Worm (Caenorhabditis elegans) whole organism, young adult: ENCODE measurements around the gene hsp-90.

Source experiments
- B0019.2 ChIP-seq: fragments of 200-800 bp; sonication (Bioruptor generic); conservative IDR thresholded peaks from 2 replicates; pipeline ENCODE4 v1.3.6; 2022; ENCODE audit warnings: missing genetic modification reagents, missing genetic modification characterization, missing compliant biosample characterization
- B0035.1 ChIP-seq: sonication (generic microtip); optimal IDR thresholded peaks from 2 replicates; lab custom pipeline; 2016; ENCODE audit warnings: missing genetic modification characterization, mild to moderate bottlenecking, missing compliant biosample characterization, missing genotype, missing genetic modification reagents
- B0336.3 ChIP-seq: fragments of 200-800 bp; sonication (Bioruptor generic); IDR thresholded peaks from 2 replicates; pipeline ENCODE4 v1.3.6; 2022; ENCODE audit warnings: missing genetic modification characterization, missing compliant biosample characterization
- C06A6.2 ChIP-seq: fragments of 200-800 bp; sonication (Bioruptor generic); conservative IDR thresholded peaks from 2 replicates; pipeline ENCODE4 v1.3.6; 2022; ENCODE audit warnings: missing genetic modification characterization, missing compliant biosample characterization
- D2030.7 ChIP-seq: fragments of 200-800 bp; sonication (Bioruptor generic); IDR thresholded peaks from 2 replicates; pipeline ENCODE4 v1.3.6; 2022; ENCODE audit warnings: missing genetic modification reagents, missing genetic modification characterization, missing compliant biosample characterization
- F22D6.2 ChIP-seq: sonication (generic microtip); optimal IDR thresholded peaks from 2 replicates; lab custom pipeline; 2016; ENCODE audit warnings: mild to moderate bottlenecking, missing genetic modification characterization, missing compliant biosample characterization
- F33H1.4 ChIP-seq: fragments of 200-800 bp; sonication (Bioruptor generic); IDR thresholded peaks from 2 replicates; pipeline ENCODE4 v1.3.6; 2022; ENCODE audit warnings: missing genetic modification reagents, missing genetic modification characterization, missing compliant biosample characterization
- K12H6.12 ChIP-seq: fragments of 200-800 bp; sonication (Bioruptor generic); optimal IDR thresholded peaks from 2 replicates; lab custom pipeline; 2018; ENCODE audit warnings: mild to moderate bottlenecking, missing genetic modification characterization, missing compliant biosample characterization
- Y67H2A.10 ChIP-seq: fragments of 200-800 bp; sonication (Bioruptor generic); conservative IDR thresholded peaks from 2 replicates; pipeline ENCODE4 v1.3.6; 2022; ENCODE audit warnings: missing genetic modification reagents, missing genetic modification characterization, missing compliant biosample characterization
- aptf-2 ChIP-seq: fragments of 200-800 bp; sonication (Bioruptor generic); conservative IDR thresholded peaks from 2 replicates; pipeline ENCODE4 v1.3.6; 2022; ENCODE audit warnings: missing genetic modification reagents, missing genetic modification characterization, missing compliant biosample characterization
- aptf-3 ChIP-seq: fragments of 200-800 bp; sonication (Bioruptor generic); IDR thresholded peaks from 2 replicates; pipeline ENCODE4 v1.3.6; 2022; ENCODE audit warnings: missing genetic modification characterization, missing compliant biosample characterization
- attf-3 ChIP-seq: fragments of 200-800 bp; sonication (Bioruptor generic); conservative IDR thresholded peaks from 2 replicates; pipeline ENCODE4 v1.3.6; 2022; ENCODE audit warnings: missing genetic modification reagents, missing genetic modification characterization, missing compliant biosample characterization
- attf-6 ChIP-seq: fragments of 200-800 bp; sonication (Bioruptor generic); IDR thresholded peaks from 2 replicates; pipeline ENCODE4 v1.3.6; 2022; ENCODE audit warnings: missing genetic modification reagents, missing genetic modification characterization, missing compliant biosample characterization
- bed-2 ChIP-seq: fragments of 200-800 bp; sonication (Bioruptor generic); IDR thresholded peaks from 2 replicates; pipeline ENCODE4 v1.3.6; 2022; ENCODE audit warnings: missing genetic modification reagents, missing genetic modification characterization, missing compliant biosample characterization
- ccch-3 ChIP-seq: fragments of 200-800 bp; sonication (Bioruptor generic); optimal IDR thresholded peaks from 2 replicates; lab custom pipeline; 2018; ENCODE audit warnings: mild to moderate bottlenecking, missing genetic modification characterization, missing compliant biosample characterization
- ceh-27 ChIP-seq: fragments of 200-800 bp; sonication (Bioruptor generic); optimal IDR thresholded peaks from 2 replicates; lab custom pipeline; 2018; ENCODE audit warnings: mild to moderate bottlenecking, missing genetic modification characterization, moderate library complexity, missing compliant biosample characterization
- ceh-91 ChIP-seq: fragments of 200-800 bp; sonication (Bioruptor generic); IDR thresholded peaks from 2 replicates; pipeline ENCODE4 v1.3.6; 2022; ENCODE audit warnings: missing genetic modification reagents, missing genetic modification characterization, missing compliant biosample characterization
- chd-7 ChIP-seq: sonication (generic microtip); optimal IDR thresholded peaks from 2 replicates; lab custom pipeline; 2016; ENCODE audit warnings: mild to moderate bottlenecking, missing genetic modification characterization, moderate library complexity, missing compliant biosample characterization
- die-1 ChIP-seq: sonication (generic microtip); optimal IDR thresholded peaks from 2 replicates; lab custom pipeline; 2016; ENCODE audit warnings: missing genotype, mild to moderate bottlenecking, missing genetic modification characterization, missing compliant biosample characterization
- dox-1 ChIP-seq: fragments of 200-800 bp; sonication (Bioruptor generic); IDR thresholded peaks from 2 replicates; pipeline ENCODE4 v1.3.6; 2022; ENCODE audit warnings: missing genetic modification reagents, missing genetic modification characterization, missing compliant biosample characterization
- egl-44 ChIP-seq: fragments of 200-800 bp; sonication (Bioruptor generic); IDR thresholded peaks from 2 replicates; pipeline ENCODE4 v1.3.6; 2022; ENCODE audit warnings: missing genetic modification reagents, missing genetic modification characterization, missing compliant biosample characterization
- egrh-3 ChIP-seq: fragments of 200-800 bp; sonication (Bioruptor generic); IDR thresholded peaks from 2 replicates; pipeline ENCODE4 v1.3.6; 2022; ENCODE audit warnings: missing genetic modification reagents, missing genetic modification characterization, missing compliant biosample characterization
- ekl-4 ChIP-seq: fragments of 200-800 bp; sonication (Bioruptor generic); IDR thresholded peaks from 2 replicates; pipeline ENCODE4 v1.3.6; 2022; ENCODE audit warnings: missing genetic modification reagents, missing genetic modification characterization, missing compliant biosample characterization
- him-1 ChIP-seq: sonication (generic microtip); optimal IDR thresholded peaks from 2 replicates; lab custom pipeline; 2016; ENCODE audit warnings: missing genotype, missing genetic modification reagents, missing genetic modification characterization, missing compliant biosample characterization
- hlh-12 ChIP-seq: sonication (generic microtip); optimal IDR thresholded peaks from 2 replicates; lab custom pipeline; 2016; ENCODE audit warnings: missing genetic modification characterization, missing compliant biosample characterization
- hsf-1 ChIP-seq: fragments of 200-800 bp; sonication (Bioruptor generic); IDR thresholded peaks from 2 replicates; pipeline ENCODE4 v1.3.6; 2022; ENCODE audit warnings: missing genetic modification reagents, missing genetic modification characterization, missing compliant biosample characterization
- lag-1 ChIP-seq: fragments of 200-800 bp; sonication (Bioruptor generic); IDR thresholded peaks from 2 replicates; pipeline ENCODE4 v1.3.6; 2022; ENCODE audit warnings: missing genetic modification reagents, missing genetic modification characterization, missing compliant biosample characterization
- lin-26 ChIP-seq: fragments of 200-800 bp; sonication (Bioruptor generic); IDR thresholded peaks from 2 replicates; pipeline ENCODE4 v1.3.6; 2022; ENCODE audit warnings: missing genetic modification reagents, missing genetic modification characterization, missing compliant biosample characterization
- lin-40 ChIP-seq: sonication (generic microtip); optimal IDR thresholded peaks from 2 replicates; lab custom pipeline; 2016; ENCODE audit warnings: missing genetic modification characterization, mild to moderate bottlenecking, missing compliant biosample characterization, missing genotype, missing genetic modification reagents
- lsl-1 ChIP-seq: fragments of 200-800 bp; sonication (Bioruptor generic); optimal IDR thresholded peaks from 2 replicates; lab custom pipeline; 2018; ENCODE audit warnings: mild to moderate bottlenecking, missing genetic modification characterization, moderate library complexity, missing compliant biosample characterization
- mcd-1 ChIP-seq: fragments of 200-800 bp; sonication (Bioruptor generic); IDR thresholded peaks from 2 replicates; pipeline ENCODE4 v1.3.6; 2022; ENCODE audit warnings: missing genetic modification reagents, missing genetic modification characterization, missing compliant biosample characterization
- mel-28 ChIP-seq: sonication (generic microtip); optimal IDR thresholded peaks from 2 replicates; lab custom pipeline; 2016; ENCODE audit warnings: borderline replicate concordance, mild to moderate bottlenecking, missing genetic modification characterization, missing compliant biosample characterization
- nfyb-1 ChIP-seq: fragments of 200-800 bp; sonication (Bioruptor generic); IDR thresholded peaks from 2 replicates; pipeline ENCODE4 v1.3.6; 2022; ENCODE audit warnings: missing genetic modification reagents, missing genetic modification characterization, missing compliant biosample characterization
- nhr-27 ChIP-seq: fragments of 200-800 bp; sonication (Bioruptor generic); optimal IDR thresholded peaks from 2 replicates; lab custom pipeline; 2018; ENCODE audit warnings: mild to moderate bottlenecking, missing genetic modification characterization, moderate library complexity, missing compliant biosample characterization
- nhr-90 ChIP-seq: sonication (generic microtip); optimal IDR thresholded peaks from 2 replicates; lab custom pipeline; 2016; ENCODE audit warnings: missing genotype, mild to moderate bottlenecking, missing genetic modification characterization, missing compliant biosample characterization
- pbrm-1 ChIP-seq: fragments of 200-800 bp; sonication (Bioruptor generic); IDR thresholded peaks from 2 replicates; pipeline ENCODE4 v1.3.6; 2022; ENCODE audit warnings: missing genetic modification reagents, missing genetic modification characterization, missing compliant biosample characterization
- pha-4 ChIP-seq: fragments of 150-350 bp; sonication (generic microtip); optimal IDR thresholded peaks from 2 replicates; lab custom pipeline; 2014; ENCODE audit warnings: missing biosample characterization, missing genetic modification reagents, missing genetic modification characterization
- rpc-1 ChIP-seq, 2 experiments: fragments of 150-350 bp in 1 of 2; sonication (generic microtip) in 1 of 2; optimal IDR thresholded peaks; 2 replicates each; lab custom pipeline; 2014 to 2018; ENCODE audit warnings: missing biosample characterization in 1 of 2, missing genetic modification characterization in 1 of 2, missing genetic modification reagents in 1 of 2, missing genotype in 1 of 2
- snpc-1.1 ChIP-seq: sonication (generic microtip); optimal IDR thresholded peaks from 2 replicates; lab custom pipeline; 2017; ENCODE audit warnings: missing genetic modification characterization, mild to moderate bottlenecking, missing compliant biosample characterization, antibody characterized with exemption, moderate library complexity, missing genotype, missing genetic modification reagents; ENCODE audit not compliant: insufficient read depth
- sptf-2 ChIP-seq: fragments of 200-800 bp; sonication (Bioruptor generic); optimal IDR thresholded peaks from 2 replicates; lab custom pipeline; 2018; ENCODE audit warnings: mild to moderate bottlenecking, missing genetic modification characterization, missing compliant biosample characterization
- tbp1 ChIP-seq: fragments of 200-800 bp; sonication (Bioruptor generic); optimal IDR thresholded peaks from 2 replicates; lab custom pipeline; 2018; ENCODE audit warnings: mild to moderate bottlenecking, missing genetic modification characterization, missing compliant biosample characterization
- ztf-18 ChIP-seq: sonication (generic microtip); optimal IDR thresholded peaks from 2 replicates; lab custom pipeline; 2016; ENCODE audit warnings: missing genotype, mild to moderate bottlenecking, missing genetic modification characterization, missing compliant biosample characterization
- ztf-22 ChIP-seq: fragments of 200-800 bp; sonication (Bioruptor generic); optimal IDR thresholded peaks from 2 replicates; lab custom pipeline; 2018; ENCODE audit warnings: mild to moderate bottlenecking, missing genetic modification characterization, moderate library complexity, missing compliant biosample characterization
- ztf-28 ChIP-seq: fragments of 200-800 bp; sonication (Bioruptor generic); IDR thresholded peaks from 2 replicates; pipeline ENCODE4 v1.3.6; 2022; ENCODE audit warnings: missing genetic modification reagents, missing genetic modification characterization, missing compliant biosample characterization

hsp-90 gene

DNA sequence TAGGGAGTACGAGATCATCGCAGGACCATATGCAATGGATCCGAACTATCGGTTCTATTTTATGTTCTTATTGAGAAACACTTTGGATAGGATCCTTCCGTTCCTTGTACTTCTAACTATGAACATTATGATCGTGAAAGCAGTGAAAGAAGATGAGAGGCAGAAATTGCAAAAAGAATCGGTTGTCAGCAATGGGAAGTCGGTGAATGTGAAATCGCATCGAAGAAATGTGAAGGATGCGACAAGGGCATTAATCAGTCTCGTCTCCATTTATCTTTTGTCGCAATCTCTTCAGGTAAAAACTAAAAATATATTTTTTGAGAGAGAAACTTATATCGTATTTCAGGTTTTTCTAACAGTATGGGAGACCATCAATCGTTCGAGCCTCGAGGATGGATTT, 1.8 kb upstream of the hsp-90 start:
- no peak for TF ChIP-seq pha-4 (tag; lab: Kevin White, UChicago)
- TF ChIP-seq ccch-3, result no peak
- no peak for TF ChIP-seq rpc-1 (optimal IDR thresholded peaks at IDR 0.05; lab: Kevin White, UChicago)
- no peak for TF ChIP-seq rpc-1 (tag; optimal IDR thresholded peaks at IDR 0.05; lab: Kevin White, UChicago)
- TF ChIP-seq pbrm-1 (GFP tag; lab: Robert Waterston, UW), result no peak
- TF ChIP-seq lin-40, result no peak
- TF ChIP-seq F22D6.2 (tag; lab: Kevin White, UChicago), result no peak
- no peak for TF ChIP-seq nhr-90
- TF ChIP-seq, all 124 proteins: peak for 0

DNA sequence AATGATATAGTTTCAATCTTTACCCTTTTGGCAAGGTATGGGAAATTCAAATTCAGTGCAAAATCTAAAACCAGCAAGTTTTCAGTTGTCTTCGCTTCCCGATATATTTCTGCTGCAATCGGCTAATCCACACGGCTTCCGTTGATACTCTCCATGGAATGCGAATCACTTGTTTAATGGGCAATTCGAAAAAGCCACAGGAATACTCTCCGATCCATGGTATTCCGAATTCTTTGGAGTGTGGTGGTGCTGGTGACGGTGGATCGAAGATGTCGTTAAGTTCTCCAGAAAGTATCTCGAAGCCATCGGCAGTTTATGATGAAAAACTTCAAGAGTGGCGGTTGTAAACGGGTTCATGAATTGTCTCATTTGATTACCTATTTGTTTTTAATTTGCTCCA, 1.4 kb upstream of the hsp-90 start:
- no peak for TF ChIP-seq F33H1.4
- TF ChIP-seq hlh-12 (tag; lab: Kevin White, UChicago), result no peak
- TF ChIP-seq ztf-18 (tag; lab: Kevin White, UChicago), result no peak
- no peak for TF ChIP-seq egrh-3 (GFP tag; lab: Robert Waterston, UW)
- TF ChIP-seq ceh-27 (GFP tag; lab: Kevin White, UChicago), result no peak
- 0 out of 2 replicates have a peak, but pooled peaks have one; percentile 4 for TF ChIP-seq dox-1
- TF ChIP-seq nfyb-1 (GFP tag; lab: Robert Waterston, UW), result 0 out of 2 replicates have a peak, but pooled peaks have one; percentile 40
- no peak for TF ChIP-seq attf-6
- no peak for TF ChIP-seq aptf-2
- 0 out of 2 replicates have a peak, but pooled peaks have one; percentile 23 for TF ChIP-seq hsf-1 (GFP tag; lab: Robert Waterston, UW)

DNA sequence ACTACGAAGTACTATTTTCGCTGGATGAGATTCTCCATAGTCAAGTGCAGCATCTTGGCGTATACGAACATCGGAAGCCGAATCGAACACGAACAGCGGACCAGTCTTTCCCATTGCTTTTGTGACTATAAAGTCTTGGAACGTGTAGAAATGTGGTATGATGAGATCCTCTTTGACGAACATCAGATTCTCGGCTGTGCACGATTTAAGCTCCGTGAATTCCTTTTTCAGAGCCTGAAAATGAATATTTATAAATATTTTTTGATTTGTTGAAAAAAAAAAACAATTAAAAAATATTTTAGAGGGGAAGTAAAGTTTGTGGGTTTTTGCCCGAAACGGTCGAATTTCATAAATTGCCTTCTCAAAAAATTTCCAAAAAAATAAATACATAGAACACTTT, 792 bp upstream of the hsp-90 start:
- TF ChIP-seq die-1 (tag; lab: Kevin White, UChicago) (no peak), mcd-1 (GFP tag; lab: Robert Waterston, UW) (no peak), K12H6.12 (no peak), tbp1 (GFP tag; lab: Kevin White, UChicago) (no peak), ceh-91 (no peak), lin-26 (no peak), B0336.3 (GFP tag; lab: Robert Waterston, UW) (no peak), aptf-3 (GFP tag; lab: Robert Waterston, UW) (no peak), B0019.2 (GFP tag; lab: Robert Waterston, UW) (no peak), chd-7 (tag; lab: Kevin White, UChicago) (no peak), snpc-1.1 (tag; lab: Kevin White, UChicago) (no peak), attf-3 (GFP tag; lab: Robert Waterston, UW) (no peak), nhr-27 (tag; lab: Kevin White, UChicago) (no peak), B0035.1 (tag; lab: Kevin White, UChicago) (no peak), egl-44 (GFP tag; lab: Robert Waterston, UW) (no peak), him-1 (tag; lab: Kevin White, UChicago) (no peak), Y67H2A.10 (GFP tag; lab: Robert Waterston, UW) (no peak), rpc-1 (optimal IDR thresholded peaks at IDR 0.05; lab: Kevin White, UChicago) (no peak), rpc-1 (tag; optimal IDR thresholded peaks at IDR 0.05; lab: Kevin White, UChicago) (no peak)

DNA sequence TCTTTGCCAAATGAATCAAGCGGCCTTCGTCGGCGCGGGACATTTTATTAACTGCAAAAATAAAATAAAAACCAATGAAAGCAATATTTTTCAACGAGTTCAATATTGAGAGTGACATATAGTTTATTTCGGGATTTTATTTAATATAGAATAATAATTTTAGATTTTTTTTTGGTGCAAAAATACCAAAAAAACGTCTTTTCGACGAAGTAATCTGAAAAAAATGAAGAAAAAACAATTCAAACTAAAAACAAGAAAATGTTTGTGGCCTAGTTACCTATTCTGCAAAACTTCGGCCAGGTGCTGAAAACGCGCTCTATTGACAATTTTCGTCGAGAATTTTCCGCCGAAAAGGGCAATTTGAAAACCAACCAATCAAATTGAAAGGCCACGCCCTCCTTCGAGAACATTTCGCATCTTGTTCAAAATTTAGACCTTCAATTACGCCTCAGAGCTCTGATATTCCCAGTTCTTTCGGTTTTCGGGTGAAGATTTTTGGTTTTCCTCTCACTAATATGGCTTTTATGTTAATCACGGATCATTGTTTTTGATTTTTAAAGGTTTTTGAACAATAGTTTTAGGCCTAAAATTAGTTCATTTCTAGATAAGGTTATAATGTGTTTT, 829 bp downstream of the hsp-90 start, which contains the start of gene C47E8.4:
C47E8.4 (minus strand) TSS at position 51 of the 624 bp plus-strand sequence.
- no peak for TF ChIP-seq sptf-2 (GFP tag; lab: Kevin White, UChicago)
- TF ChIP-seq mel-28 (tag; lab: Kevin White, UChicago), result peak; percentile 65
- TF ChIP-seq bed-2 (GFP tag; lab: Robert Waterston, UW), result peak; percentile 95
- peak; percentile 98 for TF ChIP-seq ekl-4 (GFP tag; lab: Robert Waterston, UW)
- TF ChIP-seq Y67H2A.10 (GFP tag; lab: Robert Waterston, UW), result peak; percentile 93
- peak; percentile 94 for TF ChIP-seq ztf-28
- peak; percentile 98 for TF ChIP-seq lin-40
- no peak for TF ChIP-seq lag-1 (GFP tag; lab: Robert Waterston, UW)
- peak; percentile 76 for TF ChIP-seq lsl-1 (GFP tag; lab: Kevin White, UChicago)
- TF ChIP-seq ztf-22 (GFP tag; lab: Kevin White, UChicago), result peak; percentile 85
- peak; percentile 94 for TF ChIP-seq C06A6.2 (GFP tag; lab: Robert Waterston, UW)
- TF ChIP-seq D2030.7, result peak; percentile 93
